Fruit fly (Drosophila melanogaster) whole organism, wandering third instar larva: ENCODE results near the gene CG3386.

Experiments used
- Abd-B ChIP-seq: fragments of >200 bp; optimal IDR thresholded peaks from 2 replicates; lab custom pipeline; 2017; ENCODE audit warnings: missing biosample characterization, missing genetic modification characterization
- CG32264 ChIP-seq: fragments of 200-800 bp; sonication (Bioruptor generic); optimal IDR thresholded peaks from 2 replicates; lab custom pipeline; 2016; ENCODE audit warnings: missing biosample characterization, missing genetic modification characterization
- CG9705 ChIP-seq: fragments of 200-800 bp; sonication (Bioruptor generic); optimal IDR thresholded peaks from 2 replicates; lab custom pipeline; 2018; ENCODE audit warnings: missing biosample characterization, mild to moderate bottlenecking, missing genetic modification characterization
- CrebA ChIP-seq: fragments of 200-800 bp; sonication (Bioruptor generic); optimal IDR thresholded peaks from 2 replicates; lab custom pipeline; 2016; ENCODE audit warnings: missing biosample characterization, mild to moderate bottlenecking, missing genetic modification characterization, borderline replicate concordance
- Dfd ChIP-seq: fragments of >200 bp; optimal IDR thresholded peaks from 2 replicates; lab custom pipeline; 2017; ENCODE audit warnings: missing biosample characterization, missing genetic modification characterization
- Dif ChIP-seq: fragments of 200-275, 200-300 bp; sonication (Bioruptor generic); optimal IDR thresholded peaks from 2 replicates; lab custom pipeline; 2018; ENCODE audit warnings: missing biosample characterization, missing genetic modification characterization; ENCODE audit not compliant: partially characterized antibody
- HLH106 ChIP-seq: fragments of 200-800 bp; optimal IDR thresholded peaks from 3 replicates; lab custom pipeline; 2019; ENCODE audit warnings: missing biosample characterization, mild to moderate bottlenecking, missing genetic modification characterization, moderate library complexity
- Hnf4 ChIP-seq: fragments of 200-800 bp; sonication (Bioruptor generic); optimal IDR thresholded peaks from 2 replicates; lab custom pipeline; 2016; ENCODE audit warnings: missing biosample characterization, mild to moderate bottlenecking, missing genetic modification characterization
- Hr78 ChIP-seq: fragments of >200 bp; optimal IDR thresholded peaks from 2 replicates; lab custom pipeline; 2017; ENCODE audit warnings: missing biosample characterization, missing genetic modification characterization
- Hr83 ChIP-seq: fragments of 200-300 bp; sonication (Bioruptor generic); optimal IDR thresholded peaks from 2 replicates; lab custom pipeline; 2016; ENCODE audit warnings: missing biosample characterization, mild to moderate bottlenecking, missing genetic modification characterization, moderate library complexity; ENCODE audit not compliant: poor library complexity, severe bottlenecking
- Jra ChIP-seq: sonication (Bioruptor generic); optimal IDR thresholded peaks from 2 replicates; lab custom pipeline; 2016; ENCODE audit warnings: missing biosample characterization, missing genetic modification characterization
- Mio ChIP-seq: sonication (Bioruptor generic); optimal IDR thresholded peaks from 2 replicates; lab custom pipeline; 2016; ENCODE audit warnings: missing biosample characterization, missing genetic modification characterization
- Myc ChIP-seq: fragments of >200 bp; optimal IDR thresholded peaks from 2 replicates; lab custom pipeline; 2017
- OdsH ChIP-seq: fragments of 200-800 bp; sonication (Bioruptor generic); optimal IDR thresholded peaks from 2 replicates; lab custom pipeline; 2016; ENCODE audit warnings: missing biosample characterization, mild to moderate bottlenecking, missing genetic modification characterization
- Rel ChIP-seq, 2 experiments: fragments of 200-800 bp; sonication (Bioruptor generic) in 1 of 2; optimal IDR thresholded peaks; 2 replicates in 1 of 2; 3 replicates in 1 of 2; lab custom pipeline; 2016 to 2019; ENCODE audit warnings: mild to moderate bottlenecking in 2 of 2, missing biosample characterization in 2 of 2, missing genetic modification characterization in 2 of 2, moderate library complexity in 1 of 2
- Sp1 ChIP-seq: fragments of 200-800 bp; sonication (Bioruptor generic); optimal IDR thresholded peaks from 3 replicates; lab custom pipeline; 2019; ENCODE audit warnings: missing biosample characterization, mild to moderate bottlenecking, missing genetic modification characterization, moderate library complexity
- Vsx2 ChIP-seq: fragments of 200-300, 225-300 bp; sonication (Bioruptor generic); optimal IDR thresholded peaks from 2 replicates; lab custom pipeline; 2018; ENCODE audit warnings: missing biosample characterization, missing genetic modification characterization; ENCODE audit not compliant: partially characterized antibody
- br ChIP-seq: fragments of 200-800 bp; sonication (Bioruptor generic); optimal IDR thresholded peaks from 2 replicates; lab custom pipeline; 2016; ENCODE audit warnings: missing biosample characterization, missing genetic modification characterization
- brk ChIP-seq: fragments of 200-800 bp; sonication (Bioruptor generic); optimal IDR thresholded peaks from 2 replicates; lab custom pipeline; 2016; ENCODE audit warnings: missing biosample characterization, mild to moderate bottlenecking, missing genetic modification characterization
- dl ChIP-seq, 2 experiments: fragments of 175-275, 200-275 bp in 1 of 2; fragments of 200-275 bp in 1 of 2; sonication (Bioruptor generic); optimal IDR thresholded peaks; lab custom pipeline; 2018; ENCODE audit warnings: mild to moderate bottlenecking in 2 of 2, missing biosample characterization in 2 of 2, missing genetic modification characterization in 2 of 2, moderate library complexity in 2 of 2; ENCODE audit not compliant: partially characterized antibody in 2 of 2, insufficient read depth in 1 of 2
- dmrt93B ChIP-seq: fragments of 200-800 bp; sonication (Bioruptor generic); optimal IDR thresholded peaks from 2 replicates; lab custom pipeline; 2018; ENCODE audit warnings: missing biosample characterization, mild to moderate bottlenecking, missing genetic modification characterization
- dsf ChIP-seq: sonication (Bioruptor generic); optimal IDR thresholded peaks from 2 replicates; lab custom pipeline; 2016; ENCODE audit warnings: missing biosample characterization, missing genetic modification characterization, borderline replicate concordance
- ey ChIP-seq: fragments of 200-800 bp; sonication (Bioruptor generic); optimal IDR thresholded peaks from 2 replicates; lab custom pipeline; 2016; ENCODE audit warnings: missing biosample characterization, missing genetic modification characterization
- foxo ChIP-seq, 2 experiments: fragments of 200-800 bp; sonication (Bioruptor generic); optimal IDR thresholded peaks; 2 replicates in 1 of 2; 3 replicates in 1 of 2; lab custom pipeline; 2016 to 2017; ENCODE audit warnings: missing biosample characterization in 2 of 2, missing genetic modification characterization in 2 of 2
- fru ChIP-seq: fragments of 200-800 bp; sonication (Bioruptor generic); optimal IDR thresholded peaks from 3 replicates; lab custom pipeline; 2016; ENCODE audit warnings: missing biosample characterization, mild to moderate bottlenecking, missing genetic modification characterization
- h ChIP-seq: fragments of 200-800 bp; sonication (Bioruptor generic); optimal IDR thresholded peaks from 3 replicates; lab custom pipeline; 2016; ENCODE audit warnings: missing biosample characterization, mild to moderate bottlenecking, missing genetic modification characterization
- jim ChIP-seq: fragments of 175-275, 200-325 bp; sonication (Bioruptor generic); optimal IDR thresholded peaks from 2 replicates; lab custom pipeline; 2016; ENCODE audit warnings: missing biosample characterization, mild to moderate bottlenecking, missing genetic modification characterization
- lola ChIP-seq: fragments of >200 bp; optimal IDR thresholded peaks from 2 replicates; lab custom pipeline; 2017; ENCODE audit warnings: missing biosample characterization, missing genetic modification characterization
- pan ChIP-seq: fragments of >200 bp; optimal IDR thresholded peaks from 2 replicates; lab custom pipeline; 2017
- psq ChIP-seq: fragments of 200-800 bp; sonication (Bioruptor generic); optimal IDR thresholded peaks from 3 replicates; lab custom pipeline; 2017; ENCODE audit warnings: missing biosample characterization, mild to moderate bottlenecking, missing genetic modification characterization, moderate library complexity
- rgr ChIP-seq: fragments of 200-800 bp; sonication (Bioruptor generic); optimal IDR thresholded peaks from 3 replicates; lab custom pipeline; 2016; ENCODE audit warnings: missing biosample characterization, mild to moderate bottlenecking, missing genetic modification characterization
- sage ChIP-seq: fragments of 200-800 bp; sonication (Bioruptor generic); optimal IDR thresholded peaks from 2 replicates; lab custom pipeline; 2016; ENCODE audit warnings: missing biosample characterization, mild to moderate bottlenecking, missing genetic modification characterization
- sv ChIP-seq: fragments of 200-800 bp; sonication (Bioruptor generic); optimal IDR thresholded peaks from 3 replicates; lab custom pipeline; 2016; ENCODE audit warnings: missing biosample characterization, missing genetic modification characterization
- woc ChIP-seq: sonication (Bioruptor generic); optimal IDR thresholded peaks from 2 replicates; lab custom pipeline; 2016; ENCODE audit warnings: missing biosample characterization, mild to moderate bottlenecking, missing genetic modification characterization

The CG3386 gene

dm6 chr3L:649025-649769 is 33.1 kb downstream of the CG3386 start:
- TF ChIP-seq Rel (GFP tag; optimal IDR thresholded peaks at IDR 0.05; lab: Kevin White, UChicago) (no peak), Rel (tag; optimal IDR thresholded peaks at IDR 0.05; lab: Kevin White, UChicago) (no peak), sv (no peak), pan (no peak), Sp1 (no peak), h (GFP tag; lab: Kevin White, UChicago) (no peak), woc (no peak), br (GFP tag; lab: Kevin White, UChicago) (no peak), Myc (lab: Kevin White, UChicago) (no peak), dsf (GFP tag; lab: Kevin White, UChicago) (no peak)

- no peak for TF ChIP-seq fru (GFP tag; lab: Kevin White, UChicago)
- TF ChIP-seq Hr83, result peak; percentile 28
- no peak for TF ChIP-seq Jra
- TF ChIP-seq Rel (GFP tag; optimal IDR thresholded peaks at IDR 0.05; lab: Kevin White, UChicago), result no peak
- peak; percentile 93 for TF ChIP-seq Rel (tag; optimal IDR thresholded peaks at IDR 0.05; lab: Kevin White, UChicago)
- TF ChIP-seq Myc (lab: Kevin White, UChicago), result peak; percentile 25
- TF ChIP-seq Dif, result peak; percentile 68
Observed at dm6 chr3L:648155-649024, 33.9 kb downstream of the CG3386 start, which contains the start of gene Gale. TSS of gene Gale (plus strand) at chr3L:648555.

- TF ChIP-seq Dif, result no peak
- no peak for TF ChIP-seq Abd-B (GFP tag; lab: Kevin White, UChicago)
- no peak for TF ChIP-seq Mio (GFP tag; lab: Kevin White, UChicago)
- no peak for TF ChIP-seq sv
- TF ChIP-seq Jra, result no peak
- TF ChIP-seq OdsH (GFP tag; lab: Kevin White, UChicago), result no peak
- no peak for TF ChIP-seq Vsx2 (GFP tag; lab: Kevin White, UChicago)
- no peak for TF ChIP-seq ey (GFP tag; lab: Kevin White, UChicago)
- TF ChIP-seq woc, result no peak
- TF ChIP-seq psq (GFP tag; lab: Kevin White, UChicago), result no peak
- no peak for TF ChIP-seq CrebA (GFP tag; lab: Kevin White, UChicago)
- TF ChIP-seq sage (GFP tag; lab: Kevin White, UChicago), result no peak
- TF ChIP-seq Rel (GFP tag; optimal IDR thresholded peaks at IDR 0.05; lab: Kevin White, UChicago), result no peak
- TF ChIP-seq Rel (tag; optimal IDR thresholded peaks at IDR 0.05; lab: Kevin White, UChicago), result no peak
- TF ChIP-seq Myc (lab: Kevin White, UChicago), result no peak
- no peak for TF ChIP-seq Hnf4 (GFP tag; lab: Kevin White, UChicago)
- TF ChIP-seq CG32264, result no peak
- TF ChIP-seq dsf (GFP tag; lab: Kevin White, UChicago), result no peak
- no peak for TF ChIP-seq foxo (GFP tag; optimal IDR thresholded peaks at IDR 0.05; lab: Kevin White, UChicago)
- TF ChIP-seq lola, result no peak
- no peak for TF ChIP-seq Dfd (GFP tag; lab: Kevin White, UChicago)
Observed at dm6 chr3L:647529-647928, 34.7 kb downstream of the CG3386 start.

dm6 chr3L:645426-646036 is 36.7 kb downstream of the CG3386 start:
- no peak for TF ChIP-seq pan
- TF ChIP-seq Hnf4 (GFP tag; lab: Kevin White, UChicago), result no peak
- TF ChIP-seq woc, result no peak

dm6 chr3L:644111-644718 is 38.1 kb downstream of the CG3386 start:
- peak; percentile 70 for TF ChIP-seq dmrt93B
- peak; percentile 85 for TF ChIP-seq ey (GFP tag; lab: Kevin White, UChicago)
- TF ChIP-seq rgr, result peak; percentile 87
- peak; percentile 85 for TF ChIP-seq br (GFP tag; lab: Kevin White, UChicago)
- peak; percentile 87 for TF ChIP-seq psq (GFP tag; lab: Kevin White, UChicago)
- TF ChIP-seq brk, result no peak
- peak; percentile 70 for TF ChIP-seq HLH106 (tag; lab: Kevin White, UChicago)
- TF ChIP-seq CG32264, result peak; percentile 62
- TF ChIP-seq Mio (GFP tag; lab: Kevin White, UChicago), result no peak
- peak; percentile 89 for TF ChIP-seq Hnf4 (GFP tag; lab: Kevin White, UChicago)
- TF ChIP-seq pan, result no peak
- TF ChIP-seq Hr78, result no peak
- TF ChIP-seq dsf (GFP tag; lab: Kevin White, UChicago), result no peak
- TF ChIP-seq Dfd (GFP tag; lab: Kevin White, UChicago), result no peak
- no peak for TF ChIP-seq dl (GFP tag; optimal IDR thresholded peaks at IDR 0.05; lab: Kevin White, UChicago; ENCODE audit: insufficient read depth in 1 of 2, partially characterized antibody in 2 of 2)
- no peak for TF ChIP-seq jim (GFP tag; lab: Kevin White, UChicago)
- peak; percentile 49 for TF ChIP-seq sage (GFP tag; lab: Kevin White, UChicago)
- TF ChIP-seq CG9705 (GFP tag; lab: Kevin White, UChicago), result no peak
- TF ChIP-seq Abd-B (GFP tag; lab: Kevin White, UChicago), result no peak
- no peak for TF ChIP-seq CrebA (GFP tag; lab: Kevin White, UChicago)
- TF ChIP-seq h (GFP tag; lab: Kevin White, UChicago), result peak; percentile 90
